Fruit fly (Drosophila melanogaster): ENCODE measurements around the gene CG4080.

Gene CG4080

dm6 chr3L:9377198-9378035 lies 21.6 kb downstream of the CG4080 start, which contains the start of gene Hsp26 (continued):
- TF ChIP-seq CG13123 (GFP tag; optimal IDR thresholded peaks at IDR 0.05), result peak; percentile 64
- TF ChIP-seq CG4404 (GFP tag; IDR thresholded peaks at IDR 0.05), result 0 out of 2 replicates have a peak, but pooled peaks have one; percentile 22
- peak; percentile 91 for TF ChIP-seq Ets65A (GFP tag)
- TF ChIP-seq MTF-1 (GFP tag; optimal IDR thresholded peaks at IDR 0.05; ENCODE audit: borderline replicate concordance), result peak; percentile 52
- TF ChIP-seq CG9609 (GFP tag; optimal IDR thresholded peaks at IDR 0.05), result peak; percentile 82
- peak; percentile 32; the same call in 1 of the 2 replicates for TF ChIP-seq Ravus (GFP tag; IDR thresholded peaks at IDR 0.05)
- TF ChIP-seq CG12236 (GFP tag; optimal IDR thresholded peaks at IDR 0.05), result peak; percentile 69
- 0 out of 3 replicates have a peak, but pooled peaks have one; percentile 32 for TF ChIP-seq CG2199 (GFP tag; IDR thresholded peaks at IDR 0.05)
- peak; percentile 92 for TF ChIP-seq stc (GFP tag; IDR thresholded peaks at IDR 0.05)
- TF ChIP-seq crc (GFP tag; optimal IDR thresholded peaks at IDR 0.05), result peak; percentile 84
- TF ChIP-seq ken (GFP tag; IDR thresholded peaks at IDR 0.05), result peak; percentile 85
- TF ChIP-seq CG7556 (GFP tag; optimal IDR thresholded peaks at IDR 0.05), result peak; percentile 89
- peak; percentile 66 for TF ChIP-seq CG3847 (GFP tag; IDR thresholded peaks at IDR 0.05)
- TF ChIP-seq tin (GFP tag; optimal IDR thresholded peaks at IDR 0.05), result peak; percentile 65
- peak; percentile 71 for TF ChIP-seq CG14667 (GFP tag; IDR thresholded peaks at IDR 0.05)
- TF ChIP-seq Sox102F (GFP tag; optimal IDR thresholded peaks at IDR 0.05), result peak; percentile 90
- TF ChIP-seq Hr39 (optimal IDR thresholded peaks at IDR 0.05), result no peak
- peak; percentile 24 for TF ChIP-seq CG15073 (GFP tag; optimal IDR thresholded peaks at IDR 0.05)
- TF ChIP-seq gcm (GFP tag; optimal IDR thresholded peaks at IDR 0.05), result peak; percentile 87
- peak; percentile 65 for TF ChIP-seq fd96Cb (tag; optimal IDR thresholded peaks at IDR 0.05)
- peak; percentile 72 for TF ChIP-seq peb (GFP tag; IDR thresholded peaks at IDR 0.05)
- peak; percentile 53 for TF ChIP-seq sug (tag; optimal IDR thresholded peaks at IDR 0.05)
- TF ChIP-seq tup (GFP tag; optimal IDR thresholded peaks at IDR 0.05), result peak; percentile 45
- TF ChIP-seq CG11093 (GFP tag; IDR thresholded peaks at IDR 0.05), result peak; percentile 64; the same call in 2 of the 3 replicates
- TF ChIP-seq CG43689 (GFP tag; IDR thresholded peaks at IDR 0.05), result peak; percentile 71
- TF ChIP-seq fd102C (GFP tag; optimal IDR thresholded peaks at IDR 0.05), result peak; percentile 27
- TF ChIP-seq CG7745 (tag; optimal IDR thresholded peaks at IDR 0.05), result peak; percentile 28
- TF ChIP-seq HmgZ (tag; optimal IDR thresholded peaks at IDR 0.05), result peak; percentile 72
- TF ChIP-seq Taf1 (GFP tag; IDR thresholded peaks at IDR 0.05), result peak; percentile 39; the same call in 1 of the 2 replicates
- no peak for TF ChIP-seq ash1 (GFP tag; optimal IDR thresholded peaks at IDR 0.05)
- peak; percentile 82 for TF ChIP-seq tgo (GFP tag; IDR thresholded peaks at IDR 0.05)
- TF ChIP-seq pita (GFP tag; optimal IDR thresholded peaks at IDR 0.05), result no peak
- TF ChIP-seq bcd (GFP tag; optimal IDR thresholded peaks at IDR 0.05), result peak; percentile 84
- no peak for TF ChIP-seq CG14965 (GFP tag; optimal IDR thresholded peaks at IDR 0.05; ENCODE audit: borderline replicate concordance)
- peak; percentile 42; the same call in 1 of the 2 replicates for TF ChIP-seq MBD-R2 (GFP tag; IDR thresholded peaks at IDR 0.05)
- peak; percentile 88 for TF ChIP-seq en (GFP tag; optimal IDR thresholded peaks at IDR 0.05)
- TF ChIP-seq Fer3 (tag; optimal IDR thresholded peaks at IDR 0.05), result peak; percentile 65
- TF ChIP-seq CG5245 (GFP tag; optimal IDR thresholded peaks at IDR 0.05), result peak; percentile 49
- no peak for TF ChIP-seq CG10565 (GFP tag; optimal IDR thresholded peaks at IDR 0.05)
- TF ChIP-seq Ssrp (tag; optimal IDR thresholded peaks at IDR 0.05), result peak; percentile 70
- TF ChIP-seq ato (GFP tag; IDR thresholded peaks at IDR 0.05; ENCODE audit: partially characterized antibody), result no peak
- peak; percentile 45 for TF ChIP-seq CG12104 (GFP tag; optimal IDR thresholded peaks at IDR 0.05)
- peak; percentile 77 for TF ChIP-seq esg (GFP tag; conservative IDR thresholded peaks at IDR 0.05)
- TF ChIP-seq danr (GFP tag; IDR thresholded peaks at IDR 0.05), result peak; percentile 21; the same call in 1 of the 2 replicates
- no peak for TF ChIP-seq Gsc (GFP tag; IDR thresholded peaks at IDR 0.05)
- TF ChIP-seq Scr (GFP tag; IDR thresholded peaks at IDR 0.05; ENCODE audit: partially characterized antibody), result no peak
- peak; percentile 81 for TF ChIP-seq CG1529 (GFP tag; optimal IDR thresholded peaks at IDR 0.05)
- TF ChIP-seq usp (GFP tag; optimal IDR thresholded peaks at IDR 0.05), result no peak
- TF ChIP-seq CG11560 (tag; IDR thresholded peaks at IDR 0.05), result 0 out of 3 replicates have a peak, but pooled peaks have one; percentile 29

Data from whole organism, embryonic.